Worm (Caenorhabditis elegans) whole organism, L4 larva: ENCODE data around the gene nlp-76.

Source experiments
- R02D3.7 ChIP-seq: fragments of 150-350 bp; sonication (generic microtip); optimal IDR thresholded peaks from 3 replicates; lab custom pipeline; 2014; ENCODE audit warnings: missing biosample characterization, missing genetic modification characterization
- lin-39 ChIP-seq: fragments of 150-350 bp; optimal IDR thresholded peaks from 2 replicates; lab custom pipeline; 2014; ENCODE audit warnings: missing biosample characterization, missing genetic modification reagents, missing genetic modification characterization
- unc-130 ChIP-seq: sonication (generic microtip); optimal IDR thresholded peaks from 2 replicates; lab custom pipeline; 2016; ENCODE audit warnings: missing genetic modification reagents, missing genetic modification characterization, missing compliant biosample characterization

DNA sequence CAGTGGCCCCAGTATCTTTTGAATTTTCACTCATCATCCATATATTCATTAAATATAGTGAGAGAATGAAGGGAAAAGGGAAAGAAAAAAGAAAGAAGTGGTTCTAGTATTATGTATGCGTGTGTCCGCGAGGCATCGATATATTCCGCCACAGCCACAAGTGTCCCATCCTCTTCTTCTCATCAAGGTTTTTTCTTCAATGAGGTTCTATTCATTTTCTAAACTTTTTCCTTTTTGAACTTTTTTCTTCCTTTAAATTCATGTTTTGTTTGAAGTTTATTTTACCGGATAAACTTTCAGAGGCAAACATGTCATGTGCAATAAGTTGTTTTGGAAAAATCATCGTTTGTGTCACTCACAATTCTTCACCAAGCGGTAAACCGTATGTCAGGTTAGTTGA is 48.6 kb upstream of the nlp-76 start, which contains the start of gene rgs-2:
- TF ChIP-seq lin-39 (tag; lab: Kevin White, UChicago) (no peak), R02D3.7 (no peak), unc-130 (GFP tag; lab: Kevin White, UChicago) (no peak)
